Worm (Caenorhabditis elegans) whole organism, L3 larva: ENCODE data around the gene tbx-40.

Experiments
- ZK546.5 ChIP-seq: sonication (generic microtip); optimal IDR thresholded peaks from 2 replicates; lab custom pipeline; 2017; ENCODE audit warnings: missing biosample characterization, missing genetic modification characterization
- aly-2 ChIP-seq: fragments of 150-350 bp; optimal IDR thresholded peaks from 2 replicates; lab custom pipeline; 2014; ENCODE audit warnings: missing biosample characterization, missing genetic modification characterization
- ceh-28 ChIP-seq: fragments of 150-350 bp; optimal IDR thresholded peaks from 2 replicates; lab custom pipeline; 2014; ENCODE audit warnings: missing biosample characterization, missing genetic modification reagents, missing genetic modification characterization
- ceh-82 ChIP-seq: fragments of 150-350 bp; optimal IDR thresholded peaks from 2 replicates; lab custom pipeline; 2014; ENCODE audit warnings: missing biosample characterization, missing genetic modification characterization
- ceh-9 ChIP-seq: sonication (generic microtip); optimal IDR thresholded peaks from 2 replicates; lab custom pipeline; 2018; ENCODE audit warnings: missing biosample characterization, missing genetic modification characterization
- elt-1 ChIP-seq: fragments of 150-350 bp; optimal IDR thresholded peaks from 2 replicates; lab custom pipeline; 2014; ENCODE audit warnings: missing biosample characterization, missing genetic modification characterization
- elt-2 ChIP-seq: sonication (generic microtip); optimal IDR thresholded peaks from 2 replicates; lab custom pipeline; 2016; ENCODE audit warnings: missing genetic modification reagents, mild to moderate bottlenecking, missing genetic modification characterization, missing compliant biosample characterization
- elt-3 ChIP-seq, 3 experiments: fragments of 150-350 bp in 1 of 3; sonication (generic microtip) in 2 of 3; optimal IDR thresholded peaks; 2 replicates in 2 of 3; 4 replicates in 1 of 3; lab custom pipeline; 2014 to 2017; ENCODE audit warnings: missing biosample characterization in 3 of 3, missing genetic modification characterization in 3 of 3
- eor-1 ChIP-seq, 2 experiments: fragments of 150-350 bp; optimal IDR thresholded peaks; 2 replicates each; lab custom pipeline; 2014 to 2018; ENCODE audit warnings: missing biosample characterization in 2 of 2, missing genetic modification characterization in 2 of 2
- fkh-10 ChIP-seq: sonication (generic microtip); optimal IDR thresholded peaks from 2 replicates; lab custom pipeline; 2017; ENCODE audit warnings: missing biosample characterization, missing genetic modification reagents, missing genetic modification characterization
- fkh-2 ChIP-seq: fragments of 150-350 bp; optimal IDR thresholded peaks from 2 replicates; lab custom pipeline; 2014; ENCODE audit warnings: missing biosample characterization, missing genetic modification reagents, missing genetic modification characterization
- fos-1 ChIP-seq: fragments of 150-350 bp; optimal IDR thresholded peaks from 2 replicates; lab custom pipeline; 2014; ENCODE audit warnings: missing biosample characterization, missing genetic modification characterization
- hmg-11 ChIP-seq: sonication (generic microtip); optimal IDR thresholded peaks from 2 replicates; lab custom pipeline; 2016; ENCODE audit warnings: missing genetic modification characterization, missing compliant biosample characterization
- jun-1 ChIP-seq: fragments of 150-350 bp; optimal IDR thresholded peaks from 2 replicates; lab custom pipeline; 2014; ENCODE audit warnings: missing biosample characterization, missing genetic modification reagents, missing genetic modification characterization
- lin-15B ChIP-seq: fragments of 150-350 bp; optimal IDR thresholded peaks from 2 replicates; lab custom pipeline; 2014; ENCODE audit warnings: missing biosample characterization, missing genetic modification characterization
- lin-39 ChIP-seq: fragments of 150-350 bp; optimal IDR thresholded peaks from 2 replicates; lab custom pipeline; 2018; ENCODE audit warnings: missing biosample characterization, missing genetic modification reagents, missing genetic modification characterization
- mdl-1 ChIP-seq: fragments of 150-350 bp; optimal IDR thresholded peaks from 2 replicates; lab custom pipeline; 2014; ENCODE audit warnings: missing biosample characterization, missing genetic modification characterization
- mml-1 ChIP-seq: fragments of 150-350 bp; sonication (generic microtip); optimal IDR thresholded peaks from 3 replicates; lab custom pipeline; 2014; ENCODE audit warnings: missing biosample characterization, missing genetic modification characterization
- nfya-1 ChIP-seq: sonication (generic microtip); optimal IDR thresholded peaks from 2 replicates; lab custom pipeline; 2017; ENCODE audit warnings: missing genetic modification characterization, mild to moderate bottlenecking, missing compliant biosample characterization, antibody characterized with exemption, moderate library complexity; ENCODE audit not compliant: insufficient read depth
- nhr-11 ChIP-seq: fragments of 150-350 bp; optimal IDR thresholded peaks from 2 replicates; lab custom pipeline; 2014; ENCODE audit warnings: missing biosample characterization, missing genetic modification characterization
- nhr-12 ChIP-seq: fragments of 150-350 bp; optimal IDR thresholded peaks from 2 replicates; lab custom pipeline; 2014; ENCODE audit warnings: missing biosample characterization, missing genetic modification characterization
- nhr-237 ChIP-seq: fragments of 150-350 bp; optimal IDR thresholded peaks from 2 replicates; lab custom pipeline; 2014; ENCODE audit warnings: missing biosample characterization, missing genetic modification characterization
- nhr-28 ChIP-seq: fragments of 150-350 bp; optimal IDR thresholded peaks from 2 replicates; lab custom pipeline; 2014; ENCODE audit warnings: missing biosample characterization, missing genetic modification characterization
- nhr-43 ChIP-seq: sonication (generic microtip); optimal IDR thresholded peaks from 2 replicates; lab custom pipeline; 2016; ENCODE audit warnings: mild to moderate bottlenecking, missing genetic modification characterization, missing compliant biosample characterization; ENCODE audit not compliant: poor library complexity, severe bottlenecking
- nhr-76 ChIP-seq: fragments of 150-350 bp; sonication (generic microtip); optimal IDR thresholded peaks from 5 replicates; lab custom pipeline; 2014; ENCODE audit warnings: missing biosample characterization, missing genetic modification characterization
- nhr-77 ChIP-seq: fragments of 150-350 bp; optimal IDR thresholded peaks from 2 replicates; lab custom pipeline; 2014; ENCODE audit warnings: missing biosample characterization, missing genetic modification characterization
- pqm-1 ChIP-seq: fragments of 150-350 bp; optimal IDR thresholded peaks from 2 replicates; lab custom pipeline; 2017; ENCODE audit warnings: missing biosample characterization, missing genetic modification characterization, inconsistent platforms
- sea-2 ChIP-seq: fragments of 150-350 bp; sonication (generic microtip); optimal IDR thresholded peaks from 4 replicates; lab custom pipeline; 2014; ENCODE audit warnings: missing biosample characterization, missing genetic modification reagents, missing genetic modification characterization
- snpc-4 ChIP-seq: fragments of 150-350 bp; optimal IDR thresholded peaks from 2 replicates; lab custom pipeline; 2014; ENCODE audit warnings: missing biosample characterization, missing genetic modification characterization
- tbx-2 ChIP-seq: sonication (generic microtip); optimal IDR thresholded peaks from 2 replicates; lab custom pipeline; 2016; ENCODE audit warnings: mild to moderate bottlenecking, missing genetic modification characterization, missing compliant biosample characterization
- unc-39 ChIP-seq: sonication (generic microtip); optimal IDR thresholded peaks from 4 replicates; lab custom pipeline; 2017; ENCODE audit warnings: missing biosample characterization, missing genetic modification characterization
- zag-1 ChIP-seq: fragments of 150-350 bp; optimal IDR thresholded peaks from 2 replicates; lab custom pipeline; 2014; ENCODE audit warnings: missing biosample characterization, missing genetic modification characterization
- ztf-11 ChIP-seq: fragments of 150-350 bp; optimal IDR thresholded peaks from 2 replicates; lab custom pipeline; 2014; ENCODE audit warnings: missing biosample characterization, missing genetic modification characterization

tbx-40 gene

ce11 chrIV:15328092-15328491 lies at the start of gene tbx-40:
Gene tbx-40 (minus strand): TSS chrIV:15328192.
- TF ChIP-seq pqm-1 (no peak), ceh-82 (no peak), nhr-43 (no peak), aly-2 (tag; lab: Kevin White, UChicago) (no peak), snpc-4 (tag; lab: Kevin White, UChicago) (no peak), lin-15B (tag; lab: Kevin White, UChicago) (no peak), nhr-12 (tag; lab: Kevin White, UChicago) (no peak), elt-3 (tag; optimal IDR thresholded peaks at IDR 0.05; lab: Kevin White, UChicago) (no peak), fkh-10 (GFP tag; lab: Kevin White, UChicago) (no peak), ztf-11 (tag; lab: Kevin White, UChicago) (no peak), mml-1 (tag; lab: Kevin White, UChicago) (no peak)

ce11 chrIV:15377473-15377872 lies 49.5 kb upstream of the tbx-40 start:
- TF ChIP-seq nhr-43 (no peak), nfya-1 (peak; percentile 80)

ce11 chrIV:15361884-15362283 lies 33.9 kb upstream of the tbx-40 start:
- no peak for TF ChIP-seq nhr-77 (tag; lab: Kevin White, UChicago)
- no peak for TF ChIP-seq tbx-2 (tag; lab: Kevin White, UChicago)
- no peak for TF ChIP-seq ceh-82
- TF ChIP-seq hmg-11 (tag; lab: Kevin White, UChicago): no peak
- no peak for TF ChIP-seq nhr-237 (tag; lab: Kevin White, UChicago)
- TF ChIP-seq nhr-43: no peak
- TF ChIP-seq ceh-28 (tag; lab: Kevin White, UChicago): no peak
- no peak for TF ChIP-seq fkh-2 (tag; lab: Kevin White, UChicago)
- no peak for TF ChIP-seq nhr-11 (tag; lab: Kevin White, UChicago)
- TF ChIP-seq, all 47 proteins: peak for 0

- no peak for TF ChIP-seq nhr-76 (tag; lab: Kevin White, UChicago)
- no peak for TF ChIP-seq ztf-11 (tag; lab: Kevin White, UChicago)
- no peak for TF ChIP-seq jun-1 (tag; lab: Kevin White, UChicago)
- no peak for TF ChIP-seq mdl-1 (tag; lab: Kevin White, UChicago)
- no peak for TF ChIP-seq eor-1 (tag; optimal IDR thresholded peaks at IDR 0.05; lab: Kevin White, UChicago)
- TF ChIP-seq aly-2 (tag; lab: Kevin White, UChicago): no peak
- TF ChIP-seq fos-1 (tag; lab: Kevin White, UChicago): no peak
- TF ChIP-seq fkh-2 (tag; lab: Kevin White, UChicago): no peak
- no peak for TF ChIP-seq nhr-12 (tag; lab: Kevin White, UChicago)
- TF ChIP-seq elt-2: no peak
- no peak for TF ChIP-seq ZK546.5 (tag; lab: Kevin White, UChicago)
- no peak for TF ChIP-seq sea-2 (GFP tag; lab: Kevin White, UChicago)
- TF ChIP-seq nhr-28 (tag; lab: Kevin White, UChicago): no peak
- TF ChIP-seq fkh-10 (GFP tag; lab: Kevin White, UChicago): no peak
- TF ChIP-seq nhr-11 (tag; lab: Kevin White, UChicago): no peak
- TF ChIP-seq lin-15B (tag; lab: Kevin White, UChicago): no peak
- no peak for TF ChIP-seq zag-1 (tag; lab: Kevin White, UChicago)
Observed at ce11 chrIV:15361244-15361643, 33.3 kb upstream of the tbx-40 start, which contains the start of gene cpna-4. Gene cpna-4 (plus strand): TSS chrIV:15361544.

ce11 chrIV:15336778-15337177 lies 8.8 kb upstream of the tbx-40 start, which contains the start of gene irld-59:
Gene irld-59 (plus strand): TSS chrIV:15337078.
- no peak for TF ChIP-seq sea-2 (GFP tag; lab: Kevin White, UChicago)
- TF ChIP-seq unc-39 (tag; lab: Kevin White, UChicago): no peak
- no peak for TF ChIP-seq elt-1
- TF ChIP-seq pqm-1: no peak
- no peak for TF ChIP-seq snpc-4 (tag; lab: Kevin White, UChicago)
- TF ChIP-seq ceh-9 (tag; lab: Kevin White, UChicago): no peak
- TF ChIP-seq nhr-28 (tag; lab: Kevin White, UChicago): no peak
- no peak for TF ChIP-seq nfya-1
- TF ChIP-seq ztf-11 (tag; lab: Kevin White, UChicago): no peak
- no peak for TF ChIP-seq lin-39 (tag; lab: Kevin White, UChicago)
- TF ChIP-seq, all 47 proteins: peak for 0
